Worm (Caenorhabditis elegans): Measurements from ENCODE around the gene Y7A5A.6.

- TF ChIP-seq ztf-11 (tag; optimal IDR thresholded peaks at IDR 0.05) (no peak), irx-1 (tag; optimal IDR thresholded peaks at IDR 0.05) (no peak), nhr-11 (tag; optimal IDR thresholded peaks at IDR 0.05) (no peak), ceh-8 (GFP tag; optimal IDR thresholded peaks at IDR 0.05) (no peak), fos-1 (tag; optimal IDR thresholded peaks at IDR 0.05) (no peak), fkh-10 (GFP tag; optimal IDR thresholded peaks at IDR 0.05) (no peak), tbx-2 (tag; optimal IDR thresholded peaks at IDR 0.05) (no peak)
Observed at ce11 chrX:15759222-15759621, 40.3 kb downstream of the Y7A5A.6 start.

Measured in whole organism, L1 larva.